Worm (Caenorhabditis elegans) whole organism, L4 larva: Measurements from ENCODE around the gene sth-1.

Source experiments
- ZK546.5 ChIP-seq, 2 experiments: sonication (generic microtip); optimal IDR thresholded peaks; 2 replicates each; lab custom pipeline; 2017; ENCODE audit warnings: missing biosample characterization in 2 of 2, missing genetic modification characterization in 2 of 2
- aha-1 ChIP-seq: fragments of 150-350 bp; peaks from one replicate; lab custom pipeline; 2014; ENCODE audit warnings: missing biosample characterization, missing genetic modification characterization
- arid-1 ChIP-seq: fragments of 200-800 bp; sonication (Bioruptor generic); conservative IDR thresholded peaks from 2 replicates; pipeline ENCODE4 v1.3.6; 2022; ENCODE audit warnings: missing genetic modification reagents, missing genetic modification characterization, missing compliant biosample characterization
- ceh-32 ChIP-seq: sonication (generic microtip); optimal IDR thresholded peaks from 2 replicates; lab custom pipeline; 2016; ENCODE audit warnings: mild to moderate bottlenecking, missing genetic modification characterization, missing compliant biosample characterization; ENCODE audit not compliant: poor library complexity
- ceh-44 ChIP-seq: fragments of 200-800 bp; sonication (Bioruptor generic); IDR thresholded peaks from 2 replicates; pipeline ENCODE4 v1.3.6; 2022; ENCODE audit warnings: missing genetic modification reagents, missing genetic modification characterization, missing compliant biosample characterization
- ceh-62 ChIP-seq: sonication (generic microtip); optimal IDR thresholded peaks from 2 replicates; lab custom pipeline; 2017; ENCODE audit warnings: missing biosample characterization, missing genetic modification characterization
- dpl-1 ChIP-seq: fragments of 150-350 bp; optimal IDR thresholded peaks from 2 replicates; lab custom pipeline; 2014; ENCODE audit warnings: missing biosample characterization, missing genetic modification reagents, missing genetic modification characterization
- dve-1 ChIP-seq: sonication (generic microtip); optimal IDR thresholded peaks from 2 replicates; lab custom pipeline; 2017; ENCODE audit warnings: antibody characterized with exemption, mild to moderate bottlenecking, missing genetic modification characterization, missing compliant biosample characterization; ENCODE audit not compliant: insufficient read depth
- hlh-11 ChIP-seq: fragments of 200-800 bp; sonication (Bioruptor generic); optimal IDR thresholded peaks from 2 replicates; lab custom pipeline; 2018; ENCODE audit warnings: mild to moderate bottlenecking, missing genetic modification characterization, missing compliant biosample characterization
- hlh-30 ChIP-seq: sonication (generic microtip); optimal IDR thresholded peaks from 2 replicates; lab custom pipeline; 2017; ENCODE audit warnings: antibody characterized with exemption, mild to moderate bottlenecking, missing genetic modification characterization, missing compliant biosample characterization; ENCODE audit not compliant: insufficient read depth
- jun-1 ChIP-seq: fragments of 150-350 bp; optimal IDR thresholded peaks from 2 replicates; lab custom pipeline; 2014; ENCODE audit warnings: missing biosample characterization, missing genetic modification reagents, missing genetic modification characterization
- lin-15B ChIP-seq: fragments of 150-350 bp; sonication (generic microtip); optimal IDR thresholded peaks from 3 replicates; lab custom pipeline; 2014; ENCODE audit warnings: missing biosample characterization, missing genetic modification characterization
- lin-38 ChIP-seq: fragments of 200-800 bp; sonication (Bioruptor generic); IDR thresholded peaks from 2 replicates; pipeline ENCODE4 v1.3.6; 2022; ENCODE audit warnings: missing genetic modification reagents, missing genetic modification characterization, missing compliant biosample characterization
- lin-39 ChIP-seq: fragments of 150-350 bp; optimal IDR thresholded peaks from 2 replicates; lab custom pipeline; 2014; ENCODE audit warnings: missing biosample characterization, missing genetic modification reagents, missing genetic modification characterization
- lir-3 ChIP-seq: sonication (generic microtip); optimal IDR thresholded peaks from 2 replicates; lab custom pipeline; 2016; ENCODE audit warnings: mild to moderate bottlenecking, missing genetic modification characterization, missing compliant biosample characterization
- lsy-2 ChIP-seq, 2 experiments: fragments of 150-350 bp in 1 of 2; sonication (generic microtip) in 1 of 2; optimal IDR thresholded peaks; 2 replicates each; lab custom pipeline; 2014 to 2017; ENCODE audit warnings: missing biosample characterization in 2 of 2, missing genetic modification characterization in 2 of 2
- madf-5 ChIP-seq, 2 experiments: fragments of 200-800 bp; sonication (Bioruptor generic); IDR thresholded peaks; 2 replicates each; pipeline ENCODE4 v1.3.6; 2022; ENCODE audit warnings: missing compliant biosample characterization in 2 of 2, missing genetic modification characterization in 2 of 2
- mdl-1 ChIP-seq, 2 experiments: fragments of 150-350 bp in 1 of 2; sonication (generic microtip) in 1 of 2; optimal IDR thresholded peaks; 2 replicates each; lab custom pipeline; 2014 to 2017; ENCODE audit warnings: missing biosample characterization in 2 of 2, missing genetic modification characterization in 2 of 2
- mep-1 ChIP-seq: fragments of 150-350 bp; sonication (generic microtip); optimal IDR thresholded peaks from 3 replicates; lab custom pipeline; 2014; ENCODE audit warnings: missing biosample characterization, missing genetic modification characterization
- mes-2 ChIP-seq: sonication (generic microtip); optimal IDR thresholded peaks from 2 replicates; lab custom pipeline; 2016; ENCODE audit warnings: missing genotype, mild to moderate bottlenecking, missing genetic modification characterization, missing compliant biosample characterization; ENCODE audit not compliant: poor library complexity, severe bottlenecking
- mxl-3 ChIP-seq: fragments of 200-800 bp; sonication (Bioruptor generic); optimal IDR thresholded peaks from 2 replicates; lab custom pipeline; 2018; ENCODE audit warnings: mild to moderate bottlenecking, missing genetic modification characterization, missing compliant biosample characterization
- nhr-237 ChIP-seq: sonication (generic microtip); optimal IDR thresholded peaks from 2 replicates; lab custom pipeline; 2017; ENCODE audit warnings: missing biosample characterization, missing genetic modification characterization
- nhr-28 ChIP-seq: fragments of 150-350 bp; optimal IDR thresholded peaks from 2 replicates; lab custom pipeline; 2014; ENCODE audit warnings: missing biosample characterization, missing genetic modification characterization
- nhr-6 ChIP-seq: fragments of 150-350 bp; optimal IDR thresholded peaks from 2 replicates; lab custom pipeline; 2014; ENCODE audit warnings: missing biosample characterization, missing genetic modification characterization
- nhr-76 ChIP-seq: fragments of 150-350 bp; optimal IDR thresholded peaks from 2 replicates; lab custom pipeline; 2014; ENCODE audit warnings: missing biosample characterization, missing genetic modification characterization
- php-3 ChIP-seq: fragments of 200-800 bp; sonication (Bioruptor generic); IDR thresholded peaks from 2 replicates; pipeline ENCODE4 v1.3.6; 2022; ENCODE audit warnings: missing genetic modification reagents, missing genetic modification characterization, missing compliant biosample characterization
- rbr-2 ChIP-seq: sonication (generic microtip); optimal IDR thresholded peaks from 2 replicates; lab custom pipeline; 2016; ENCODE audit warnings: missing genotype, missing genetic modification characterization, missing compliant biosample characterization
- set-16 ChIP-seq: fragments of 200-800 bp; sonication (Bioruptor generic); IDR thresholded peaks from 2 replicates; pipeline ENCODE4 v1.3.6; 2022; ENCODE audit warnings: missing genetic modification reagents, missing genetic modification characterization, missing compliant biosample characterization
- spr-1 ChIP-seq: sonication (generic microtip); optimal IDR thresholded peaks from 2 replicates; lab custom pipeline; 2016; ENCODE audit warnings: mild to moderate bottlenecking, missing genetic modification characterization, missing compliant biosample characterization
- spr-3 ChIP-seq: fragments of 200-800 bp; sonication (Bioruptor generic); optimal IDR thresholded peaks from 2 replicates; lab custom pipeline; 2018; ENCODE audit warnings: mild to moderate bottlenecking, missing genetic modification characterization, missing compliant biosample characterization
- tra-1 ChIP-seq: fragments of 200-800 bp; sonication (Bioruptor generic); IDR thresholded peaks from 2 replicates; pipeline ENCODE4 v1.3.6; 2022; ENCODE audit warnings: missing genetic modification reagents, missing genetic modification characterization, missing compliant biosample characterization
- unc-62 ChIP-seq, 3 experiments: fragments of 150-350 bp in 1 of 3; sonication (generic microtip); optimal IDR thresholded peaks in 2 of 3; peaks in 1 of 3; 1 replicate in 1 of 3; 2 replicates in 2 of 3; lab custom pipeline; 2014 to 2017; ENCODE audit warnings: missing biosample characterization in 3 of 3, missing genetic modification characterization in 3 of 3, missing genetic modification reagents in 3 of 3, missing genotype in 1 of 3
- vab-7 ChIP-seq: fragments of 200-800 bp; sonication (Bioruptor generic); IDR thresholded peaks from 2 replicates; pipeline ENCODE4 v1.3.6; 2022; ENCODE audit warnings: missing genetic modification reagents, missing genetic modification characterization, missing compliant biosample characterization
- zfp-2 ChIP-seq: sonication (generic microtip); optimal IDR thresholded peaks from 2 replicates; lab custom pipeline; 2016; ENCODE audit warnings: mild to moderate bottlenecking, missing genetic modification characterization, missing compliant biosample characterization
- zfp-3 ChIP-seq: fragments of 200-800 bp; sonication (Bioruptor generic); conservative IDR thresholded peaks from 2 replicates; pipeline ENCODE4 v1.3.6; 2022; ENCODE audit warnings: missing genetic modification reagents, missing genetic modification characterization, missing compliant biosample characterization
- zip-2 ChIP-seq: fragments of 150-350 bp; optimal IDR thresholded peaks from 2 replicates; lab custom pipeline; 2014; ENCODE audit warnings: missing biosample characterization, missing genetic modification characterization

Gene sth-1

ce11 chrV:8040247-8041084 lies 11.5 kb upstream of the sth-1 start (continued):
- TF ChIP-seq dve-1 (tag; lab: Kevin White, UChicago) = peak; percentile 51
- no peak for TF ChIP-seq spr-1 (tag; lab: Kevin White, UChicago)
- no peak for TF ChIP-seq unc-62 (GFP tag; optimal IDR thresholded peaks at IDR 0.05 in 1 of 2; lab: Kevin White, UChicago)
- TF ChIP-seq unc-62 (tag; optimal IDR thresholded peaks at IDR 0.05; lab: Kevin White, UChicago) = no peak
- no peak for TF ChIP-seq zfp-2
- TF ChIP-seq lin-39 (tag; lab: Kevin White, UChicago) = no peak
- no peak for TF ChIP-seq arid-1 (GFP tag; lab: Robert Waterston, UW)
- peak; percentile 42 for TF ChIP-seq hlh-30 (tag; lab: Kevin White, UChicago)
- TF ChIP-seq set-16 (GFP tag; lab: Robert Waterston, UW) = peak; percentile 48; the same call in 1 of the 2 replicates
- TF ChIP-seq rbr-2 = peak; percentile 40
- peak; percentile 17 for TF ChIP-seq mxl-3 (GFP tag; lab: Kevin White, UChicago)
- TF ChIP-seq nhr-76 (tag; lab: Kevin White, UChicago) = no peak
- peak in 1 of 2 experiments; percentile 43 for TF ChIP-seq mdl-1 (tag; optimal IDR thresholded peaks at IDR 0.05; lab: Kevin White, UChicago)
- no peak for TF ChIP-seq spr-3
- no peak for TF ChIP-seq vab-7 (GFP tag; lab: Robert Waterston, UW)
- TF ChIP-seq ceh-44 (GFP tag; lab: Robert Waterston, UW) = no peak
- TF ChIP-seq lsy-2 (tag; optimal IDR thresholded peaks at IDR 0.05; lab: Kevin White, UChicago) = peak in 1 of 2 experiments; percentile 60
- peak; percentile 8 for TF ChIP-seq jun-1 (tag; lab: Kevin White, UChicago)
- TF ChIP-seq ZK546.5 (tag; optimal IDR thresholded peaks at IDR 0.05; lab: Kevin White, UChicago) = no peak
- TF ChIP-seq ceh-32 (tag; lab: Kevin White, UChicago) = no peak
- peak; percentile 8 for TF ChIP-seq dpl-1 (GFP tag; lab: Kevin White, UChicago)
- no peak for TF ChIP-seq php-3 (GFP tag; lab: Robert Waterston, UW)
- TF ChIP-seq tra-1 (GFP tag; lab: Robert Waterston, UW) = no peak
- no peak for TF ChIP-seq ceh-62
- TF ChIP-seq nhr-237 (tag; lab: Kevin White, UChicago) = no peak

DNA sequence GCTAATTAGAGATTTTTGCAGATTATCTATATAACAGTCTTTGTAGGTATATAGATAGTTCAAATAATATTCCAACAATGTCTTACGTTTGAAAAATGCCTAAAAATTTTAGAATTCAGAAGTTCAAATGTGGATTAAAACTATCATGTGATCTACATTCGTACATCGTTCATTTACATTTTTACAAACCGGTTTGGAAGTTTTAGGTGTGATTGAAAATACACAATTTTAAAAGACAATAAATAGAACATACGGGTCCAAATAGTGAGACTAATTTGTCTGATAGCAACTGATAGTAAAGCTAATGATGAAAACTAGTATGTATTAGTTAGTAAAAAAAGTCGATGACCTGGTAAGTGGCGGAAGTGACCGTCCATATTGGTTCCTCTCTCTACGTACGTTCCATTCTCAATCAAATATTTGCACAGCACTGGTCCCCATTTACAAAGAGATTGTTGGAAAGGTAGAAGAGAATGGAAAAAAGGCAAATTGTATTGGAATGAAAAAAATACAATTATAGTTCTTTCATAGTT lies 10.5 kb upstream of the sth-1 start:
- TF ChIP-seq hlh-30 (tag; lab: Kevin White, UChicago) = no peak
- TF ChIP-seq unc-62 (GFP tag; optimal IDR thresholded peaks at IDR 0.05 in 1 of 2; lab: Kevin White, UChicago) = peak in 1 of 2 experiments; percentile 94
- TF ChIP-seq unc-62 (tag; optimal IDR thresholded peaks at IDR 0.05; lab: Kevin White, UChicago) = no peak
- TF ChIP-seq, all 104 proteins: peak for 1

- TF ChIP-seq unc-62 (GFP tag; optimal IDR thresholded peaks at IDR 0.05 in 1 of 2; lab: Kevin White, UChicago) (peak in 1 of 2 experiments; percentile 60), unc-62 (tag; optimal IDR thresholded peaks at IDR 0.05; lab: Kevin White, UChicago) (no peak), lin-15B (no peak), madf-5 (GFP tag; IDR thresholded peaks at IDR 0.05; lab: Robert Waterston, UW) (no peak), aha-1 (tag; lab: Kevin White, UChicago) (peak; percentile 60), zfp-3 (GFP tag; lab: Robert Waterston, UW) (no peak), lin-38 (GFP tag; lab: Robert Waterston, UW) (no peak)
Measured at ce11 chrV:8043664-8044063, 8.3 kb upstream of the sth-1 start.

DNA sequence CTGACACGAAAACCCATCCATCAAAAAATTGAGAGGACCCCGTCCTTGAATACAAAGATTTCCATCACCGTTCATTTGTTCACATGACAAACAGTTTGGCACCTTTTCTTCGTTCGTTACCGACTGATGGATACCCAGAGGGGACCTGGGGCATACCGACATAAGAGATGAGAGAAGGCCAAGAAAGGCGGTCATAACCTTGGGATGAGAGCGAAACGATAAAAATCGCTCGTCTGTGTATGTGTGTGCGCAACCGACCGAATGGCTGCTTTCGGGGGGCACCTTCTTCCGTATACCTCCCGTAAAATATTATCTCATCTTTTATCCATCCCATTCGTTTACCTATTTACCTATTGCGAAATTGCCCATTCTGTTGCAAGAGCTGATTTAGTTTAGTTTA lies 7.0 kb upstream of the sth-1 start:
- TF ChIP-seq lir-3 (tag; lab: Kevin White, UChicago) (no peak), nhr-6 (no peak), mep-1 (no peak), mdl-1 (tag; optimal IDR thresholded peaks at IDR 0.05; lab: Kevin White, UChicago) (no peak), nhr-28 (tag; lab: Kevin White, UChicago) (peak; percentile 16), zip-2 (tag; lab: Kevin White, UChicago) (no peak), set-16 (GFP tag; lab: Robert Waterston, UW) (no peak), hlh-11 (tag; lab: Kevin White, UChicago) (peak; percentile 5), mes-2 (peak; percentile 3)
